Fruit fly (Drosophila melanogaster): Measurements from ENCODE around the gene CG7800.

DNA sequence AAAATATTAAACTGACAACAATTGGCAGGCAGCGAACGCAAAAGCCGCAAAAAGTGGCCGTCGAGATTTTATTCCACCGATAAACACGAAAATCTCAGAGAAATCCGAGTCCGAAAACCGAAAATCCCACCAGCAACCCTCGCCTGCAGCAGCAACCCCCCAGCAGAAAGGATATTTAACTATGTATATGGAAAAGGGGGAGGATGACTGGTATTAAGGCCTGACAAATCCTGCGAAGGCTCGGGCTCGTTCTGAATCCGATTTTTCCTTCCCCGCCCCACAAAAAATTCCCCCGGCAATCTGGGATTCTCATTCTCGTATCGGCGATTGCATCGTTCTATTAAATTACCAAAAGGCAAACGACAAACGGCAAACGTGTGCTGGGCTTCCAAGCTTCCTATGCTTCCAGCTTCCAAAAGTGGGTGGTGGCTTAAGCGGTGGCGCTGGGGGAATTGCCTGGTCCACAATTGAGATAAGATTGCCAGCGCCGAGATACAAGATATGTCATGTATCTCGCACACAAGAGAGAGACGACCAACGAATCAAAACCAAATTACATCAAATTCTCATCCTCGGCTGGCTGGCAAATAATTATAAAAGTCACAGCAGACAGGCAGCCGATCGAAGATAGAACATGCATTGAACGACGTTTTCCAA lies 25.4 kb upstream of the CG7800 start:
- TF ChIP-seq pad (GFP tag; optimal IDR thresholded peaks at IDR 0.05) (no peak), Mnt (GFP tag; optimal IDR thresholded peaks at IDR 0.05) (no peak), kay (GFP tag; ENCODE audit: borderline replicate concordance) (no peak), CG1620 (GFP tag; optimal IDR thresholded peaks at IDR 0.05) (no peak), ovo (GFP tag; optimal IDR thresholded peaks at IDR 0.05) (no peak), CG11617 (GFP tag; optimal IDR thresholded peaks at IDR 0.05) (no peak), bab1 (GFP tag; optimal IDR thresholded peaks at IDR 0.05) (no peak), Hr96 (GFP tag; optimal IDR thresholded peaks at IDR 0.05) (no peak), Clk (GFP tag; optimal IDR thresholded peaks at IDR 0.05) (no peak)

Measured in whole organism, adult.